Fruit fly (Drosophila melanogaster): ENCODE data around the gene defl.

Gene defl

DNA sequence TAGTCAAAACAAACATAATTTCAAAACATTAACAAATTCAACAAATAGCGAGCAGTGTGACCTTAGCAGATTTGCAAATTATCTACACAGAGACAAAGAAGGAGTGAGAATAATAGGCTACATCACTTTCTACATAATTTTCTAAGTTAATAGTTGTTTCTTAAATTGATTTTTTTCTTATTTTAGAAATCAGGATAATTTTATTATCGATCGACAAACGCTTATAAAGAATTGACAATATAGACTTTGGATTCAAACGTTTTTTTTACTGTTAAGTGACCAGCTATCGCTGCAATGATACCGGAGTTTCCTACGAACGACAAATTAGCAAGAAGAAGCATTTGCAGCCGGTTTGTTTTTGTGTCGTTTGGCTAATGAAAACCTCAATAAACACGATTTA, at the start of gene defl, which contains the start of gene nbs:
Gene defl, plus strand, starts transcription at position 316 of the 400 bp plus-strand sequence.
Gene nbs, minus strand, starts transcription at position 87 of the 400 bp plus-strand sequence.
- TF ChIP-seq CG17806 (tag; optimal IDR thresholded peaks at IDR 0.05) (peak; percentile 45), CG8301 (tag; optimal IDR thresholded peaks at IDR 0.05) (no peak), CG4496 (GFP tag; IDR thresholded peaks at IDR 0.05) (peak; percentile 79), CG34367 (tag; optimal IDR thresholded peaks at IDR 0.05) (no peak), Ets98B (GFP tag; IDR thresholded peaks at IDR 0.05) (peak; percentile 50; the same call in 1 of the 2 replicates), CG8159 (tag; optimal IDR thresholded peaks at IDR 0.05) (peak; percentile 56), D1 (tag; optimal IDR thresholded peaks at IDR 0.05) (no peak), CG13204 (GFP tag; optimal IDR thresholded peaks at IDR 0.05) (no peak), Pif1A (GFP tag; optimal IDR thresholded peaks at IDR 0.05) (no peak), CG14655 (GFP tag; optimal IDR thresholded peaks at IDR 0.05) (no peak), gl (tag; optimal IDR thresholded peaks at IDR 0.05) (peak; percentile 12), fd96Ca (GFP tag; IDR thresholded peaks at IDR 0.05) (no peak), rn (GFP tag; IDR thresholded peaks at IDR 0.05) (no peak), CG9948 (tag; optimal IDR thresholded peaks at IDR 0.05) (peak; percentile 28), CG15710 (tag; optimal IDR thresholded peaks at IDR 0.05) (peak; percentile 59), CG12605 (GFP tag; IDR thresholded peaks at IDR 0.05) (no peak), Snoo (tag; optimal IDR thresholded peaks at IDR 0.05) (peak; percentile 60), CG32121 (GFP tag; IDR thresholded peaks at IDR 0.05) (peak; percentile 65; the same call in 1 of the 2 replicates), CG10348 (GFP tag; IDR thresholded peaks at IDR 0.05) (no peak), Pif1B (GFP tag; optimal IDR thresholded peaks at IDR 0.05) (no peak), EcR (GFP tag; optimal IDR thresholded peaks at IDR 0.05) (no peak)

DNA sequence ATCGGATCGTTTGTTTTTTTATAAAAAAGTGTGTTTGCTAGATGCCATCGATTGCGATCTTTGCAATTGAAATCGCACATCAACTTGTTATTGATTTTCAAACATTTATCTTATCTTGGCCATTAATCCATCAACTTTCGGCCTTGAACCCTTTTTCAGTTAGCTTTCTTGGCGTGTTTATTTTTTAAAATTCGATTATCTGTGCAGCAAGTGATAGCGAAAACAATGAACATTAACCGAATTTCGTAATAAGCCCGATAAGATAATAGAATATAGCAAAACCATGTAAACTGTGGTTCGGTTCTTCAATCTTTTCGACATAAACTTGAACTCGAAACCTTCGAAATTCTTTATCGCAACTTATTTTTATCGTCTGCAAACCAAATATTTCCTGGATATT, 48.9 kb upstream of the defl start:
- no peak for TF ChIP-seq CG12605 (GFP tag; IDR thresholded peaks at IDR 0.05)
- no peak for TF ChIP-seq fd96Ca (GFP tag; IDR thresholded peaks at IDR 0.05)
- no peak for TF ChIP-seq CG8159 (tag; optimal IDR thresholded peaks at IDR 0.05)
- no peak for TF ChIP-seq CG10348 (GFP tag; IDR thresholded peaks at IDR 0.05)
- TF ChIP-seq Pif1B (GFP tag; optimal IDR thresholded peaks at IDR 0.05), result no peak
- no peak for TF ChIP-seq CG32121 (GFP tag; IDR thresholded peaks at IDR 0.05)
- TF ChIP-seq gl (tag; optimal IDR thresholded peaks at IDR 0.05), result no peak
- TF ChIP-seq CG13204 (GFP tag; optimal IDR thresholded peaks at IDR 0.05), result no peak
- no peak for TF ChIP-seq CG15710 (tag; optimal IDR thresholded peaks at IDR 0.05)
- TF ChIP-seq Pif1A (GFP tag; optimal IDR thresholded peaks at IDR 0.05), result no peak
- TF ChIP-seq CG4496 (GFP tag; IDR thresholded peaks at IDR 0.05), result no peak
- no peak for TF ChIP-seq rn (GFP tag; IDR thresholded peaks at IDR 0.05)
- no peak for TF ChIP-seq EcR (GFP tag; optimal IDR thresholded peaks at IDR 0.05)

DNA sequence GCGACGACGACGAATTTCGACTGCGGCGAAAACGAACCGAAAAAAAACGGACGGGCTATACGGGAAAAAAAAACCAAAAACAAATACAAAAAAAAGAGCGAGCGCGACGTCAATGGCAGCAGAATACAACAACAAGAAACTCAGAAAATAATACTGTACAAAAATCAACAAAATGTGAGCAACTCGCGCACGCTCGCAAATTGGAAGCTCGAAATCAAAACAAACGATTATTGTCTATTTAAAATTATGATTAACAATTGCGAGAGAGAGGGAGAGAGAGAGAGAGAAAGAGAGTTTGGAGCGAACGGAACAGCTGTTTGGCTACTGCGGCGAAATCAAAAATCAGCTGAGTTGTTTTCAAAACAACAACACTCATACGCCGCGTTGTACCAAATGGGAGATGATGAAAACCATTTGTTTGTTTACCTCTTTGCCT, 47.7 kb upstream of the defl start:
- TF ChIP-seq CG14655 (GFP tag; optimal IDR thresholded peaks at IDR 0.05), result peak; percentile 55
- peak; percentile 88 for TF ChIP-seq CG4496 (GFP tag; IDR thresholded peaks at IDR 0.05)
- TF ChIP-seq Ets98B (GFP tag; IDR thresholded peaks at IDR 0.05), result peak; percentile 79
- no peak for TF ChIP-seq CG10348 (GFP tag; IDR thresholded peaks at IDR 0.05)
- TF ChIP-seq CG12605 (GFP tag; IDR thresholded peaks at IDR 0.05), result peak; percentile 91
- no peak for TF ChIP-seq CG17806 (tag; optimal IDR thresholded peaks at IDR 0.05)
- TF ChIP-seq CG32121 (GFP tag; IDR thresholded peaks at IDR 0.05), result peak; percentile 73
- TF ChIP-seq CG8159 (tag; optimal IDR thresholded peaks at IDR 0.05), result no peak
- no peak; the same call in 1 of the 3 replicates for TF ChIP-seq fd96Ca (GFP tag; IDR thresholded peaks at IDR 0.05)
- no peak for TF ChIP-seq D1 (tag; optimal IDR thresholded peaks at IDR 0.05)
- TF ChIP-seq rn (GFP tag; IDR thresholded peaks at IDR 0.05), result 0 out of 2 replicates have a peak, but pooled peaks have one; percentile 14
- TF ChIP-seq Pif1A (GFP tag; optimal IDR thresholded peaks at IDR 0.05), result peak; percentile 66
- peak; percentile 84 for TF ChIP-seq Snoo (tag; optimal IDR thresholded peaks at IDR 0.05)
- no peak for TF ChIP-seq CG8301 (tag; optimal IDR thresholded peaks at IDR 0.05)
- peak; percentile 17 for TF ChIP-seq Pif1B (GFP tag; optimal IDR thresholded peaks at IDR 0.05)
- TF ChIP-seq CG9948 (tag; optimal IDR thresholded peaks at IDR 0.05), result no peak
- TF ChIP-seq CG34367 (tag; optimal IDR thresholded peaks at IDR 0.05), result no peak
- no peak for TF ChIP-seq CG15710 (tag; optimal IDR thresholded peaks at IDR 0.05)
- no peak for TF ChIP-seq gl (tag; optimal IDR thresholded peaks at IDR 0.05)

DNA sequence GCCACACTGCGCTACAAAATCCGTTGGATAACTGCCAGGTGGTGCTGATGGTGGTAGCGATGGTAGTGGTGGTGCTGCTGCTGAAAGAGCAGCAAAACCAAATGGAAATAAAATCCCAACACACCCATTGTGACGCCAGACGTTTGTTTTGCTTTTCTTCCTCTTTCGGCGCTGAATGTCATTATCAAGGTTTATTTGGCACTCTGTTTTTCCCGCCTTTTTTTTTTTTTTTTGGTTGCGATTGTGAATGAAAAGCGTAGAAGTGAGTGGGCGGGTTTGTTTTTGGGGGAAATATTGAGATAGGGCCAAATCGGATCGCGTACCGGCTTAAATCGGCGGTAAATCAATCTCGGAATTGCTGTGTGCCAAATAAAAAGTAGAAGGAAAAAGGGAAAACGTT, 46.0 kb upstream of the defl start:
- TF ChIP-seq CG14655 (GFP tag; optimal IDR thresholded peaks at IDR 0.05) (no peak), Ets98B (GFP tag; IDR thresholded peaks at IDR 0.05) (no peak), rn (GFP tag; IDR thresholded peaks at IDR 0.05) (no peak), CG32121 (GFP tag; IDR thresholded peaks at IDR 0.05) (no peak), CG9948 (tag; optimal IDR thresholded peaks at IDR 0.05) (no peak), Snoo (tag; optimal IDR thresholded peaks at IDR 0.05) (no peak), CG10348 (GFP tag; IDR thresholded peaks at IDR 0.05) (no peak)

DNA sequence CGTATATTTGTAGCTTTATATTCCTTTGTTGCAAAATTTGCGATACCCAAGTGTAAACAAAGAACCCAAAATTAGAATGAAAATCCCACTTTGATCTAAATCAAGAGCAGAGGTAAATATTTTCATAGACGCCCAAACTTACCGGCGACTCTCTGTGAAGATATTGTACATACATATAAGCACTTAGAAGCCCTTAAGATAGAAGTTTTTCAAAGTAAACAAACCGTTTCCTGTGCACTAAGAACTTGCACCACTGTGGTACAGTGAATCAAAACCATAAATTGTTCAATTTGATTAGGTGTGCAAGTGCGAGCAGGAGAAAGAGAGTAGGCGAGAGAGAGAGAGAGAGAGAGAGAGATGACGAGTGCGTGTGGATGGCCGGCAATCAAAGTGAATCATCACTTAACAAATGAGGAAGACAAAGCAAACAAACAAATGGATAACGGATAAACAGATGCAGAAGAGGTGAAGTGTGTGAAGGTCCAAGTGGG, 45.2 kb upstream of the defl start:
- TF ChIP-seq EcR (GFP tag; optimal IDR thresholded peaks at IDR 0.05), result peak; percentile 85
- TF ChIP-seq CG17806 (tag; optimal IDR thresholded peaks at IDR 0.05), result peak; percentile 3
- no peak for TF ChIP-seq CG14655 (GFP tag; optimal IDR thresholded peaks at IDR 0.05)
- TF ChIP-seq Pif1A (GFP tag; optimal IDR thresholded peaks at IDR 0.05), result peak; percentile 43
- TF ChIP-seq Pif1B (GFP tag; optimal IDR thresholded peaks at IDR 0.05), result peak; percentile 20
- TF ChIP-seq CG13204 (GFP tag; optimal IDR thresholded peaks at IDR 0.05), result no peak
- TF ChIP-seq CG8301 (tag; optimal IDR thresholded peaks at IDR 0.05), result peak; percentile 16

DNA sequence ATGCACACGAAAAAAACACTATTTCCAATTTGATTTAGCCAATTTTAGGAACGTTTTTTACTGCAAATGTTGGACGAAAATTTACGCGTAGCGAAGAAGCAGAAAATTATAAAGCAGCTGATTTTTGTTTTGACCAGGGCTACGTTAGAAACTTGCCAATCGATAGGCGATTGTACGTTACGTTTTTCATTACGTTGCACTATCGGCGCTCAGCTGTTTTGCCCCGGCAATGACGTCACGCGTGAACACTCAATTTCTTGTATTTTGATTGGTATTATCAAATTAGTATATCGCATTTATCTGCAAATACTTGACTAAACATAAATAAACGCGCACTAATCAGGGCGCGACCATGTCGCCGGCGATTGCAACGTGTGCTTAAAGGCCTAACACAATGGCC, 44.2 kb upstream of the defl start, which contains the start of the genes fry and CG16717:
Gene fry, minus strand, starts transcription at position 110 of the 400 bp plus-strand sequence.
Gene CG16717, plus strand, starts transcription at position 208 of the 400 bp plus-strand sequence.
- TF ChIP-seq D1 (tag; optimal IDR thresholded peaks at IDR 0.05) (no peak), EcR (GFP tag; optimal IDR thresholded peaks at IDR 0.05) (no peak), CG9948 (tag; optimal IDR thresholded peaks at IDR 0.05) (no peak), Pif1A (GFP tag; optimal IDR thresholded peaks at IDR 0.05) (no peak), Ets98B (GFP tag; IDR thresholded peaks at IDR 0.05) (no peak), fd96Ca (GFP tag; IDR thresholded peaks at IDR 0.05) (no peak), CG15710 (tag; optimal IDR thresholded peaks at IDR 0.05) (no peak), CG12605 (GFP tag; IDR thresholded peaks at IDR 0.05) (no peak), CG4496 (GFP tag; IDR thresholded peaks at IDR 0.05) (no peak), CG10348 (GFP tag; IDR thresholded peaks at IDR 0.05) (no peak), Snoo (tag; optimal IDR thresholded peaks at IDR 0.05) (no peak), CG14655 (GFP tag; optimal IDR thresholded peaks at IDR 0.05) (no peak), CG32121 (GFP tag; IDR thresholded peaks at IDR 0.05) (no peak), CG34367 (tag; optimal IDR thresholded peaks at IDR 0.05) (no peak), CG13204 (GFP tag; optimal IDR thresholded peaks at IDR 0.05) (no peak)
